Worm (Caenorhabditis elegans): ENCODE measurements around the gene Y61A9LA.3.

Y61A9LA.3 gene

ce11 chrV:4570833-4571232 lies at the start of gene Y61A9LA.3:
Gene Y61A9LA.3, plus strand, starts transcription at chrV:4571133.
- 0 out of 2 replicates have a peak, but pooled peaks have one; percentile 27 for TF ChIP-seq T22C8.4 (GFP tag; IDR thresholded peaks at IDR 0.05)
- TF ChIP-seq ztf-29 (GFP tag; IDR thresholded peaks at IDR 0.05) = no peak

- no peak for TF ChIP-seq T22C8.4 (GFP tag; IDR thresholded peaks at IDR 0.05)
- TF ChIP-seq med-1 (GFP tag; optimal IDR thresholded peaks at IDR 0.05; ENCODE audit: insufficient read depth) = no peak
- TF ChIP-seq flt-1 (GFP tag; IDR thresholded peaks at IDR 0.05) = no peak
- TF ChIP-seq ztf-29 (GFP tag; IDR thresholded peaks at IDR 0.05) = no peak
- no peak for TF ChIP-seq klf-2 (GFP tag; conservative IDR thresholded peaks at IDR 0.05)
- TF ChIP-seq ref-1 (GFP tag; conservative IDR thresholded peaks at IDR 0.05) = no peak
- TF ChIP-seq cog-1 (tag; optimal IDR thresholded peaks at IDR 0.05) = no peak
- TF ChIP-seq tab-1 (GFP tag; IDR thresholded peaks at IDR 0.05) = no peak
- TF ChIP-seq ztf-23 (GFP tag; IDR thresholded peaks at IDR 0.05) = no peak
Observed at ce11 chrV:4523312-4523711, 47.6 kb upstream of the Y61A9LA.3 start.

- no peak for TF ChIP-seq tab-1 (GFP tag; IDR thresholded peaks at IDR 0.05)
Observed at ce11 chrV:4523844-4524243, 47.1 kb upstream of the Y61A9LA.3 start.

ce11 chrV:4524327-4524726 lies 46.6 kb upstream of the Y61A9LA.3 start:
- no peak for TF ChIP-seq tab-1 (GFP tag; IDR thresholded peaks at IDR 0.05)
- TF ChIP-seq T22C8.4 (GFP tag; IDR thresholded peaks at IDR 0.05) = no peak
- no peak for TF ChIP-seq ref-1 (GFP tag; conservative IDR thresholded peaks at IDR 0.05)
- TF ChIP-seq ztf-23 (GFP tag; IDR thresholded peaks at IDR 0.05) = no peak
- TF ChIP-seq flt-1 (GFP tag; IDR thresholded peaks at IDR 0.05) = no peak
- TF ChIP-seq ztf-29 (GFP tag; IDR thresholded peaks at IDR 0.05) = no peak
- no peak for TF ChIP-seq med-1 (GFP tag; optimal IDR thresholded peaks at IDR 0.05; ENCODE audit: insufficient read depth)
- TF ChIP-seq klf-2 (GFP tag; conservative IDR thresholded peaks at IDR 0.05) = no peak
- TF ChIP-seq cog-1 (tag; optimal IDR thresholded peaks at IDR 0.05) = no peak

ce11 chrV:4525106-4525505 lies 45.8 kb upstream of the Y61A9LA.3 start:
- TF ChIP-seq ref-1 (GFP tag; conservative IDR thresholded peaks at IDR 0.05) = no peak
- TF ChIP-seq ztf-29 (GFP tag; IDR thresholded peaks at IDR 0.05) = no peak
- TF ChIP-seq med-1 (GFP tag; optimal IDR thresholded peaks at IDR 0.05; ENCODE audit: insufficient read depth) = no peak
- no peak for TF ChIP-seq tab-1 (GFP tag; IDR thresholded peaks at IDR 0.05)
- TF ChIP-seq cog-1 (tag; optimal IDR thresholded peaks at IDR 0.05) = no peak
- no peak for TF ChIP-seq klf-2 (GFP tag; conservative IDR thresholded peaks at IDR 0.05)
- no peak for TF ChIP-seq flt-1 (GFP tag; IDR thresholded peaks at IDR 0.05)
- TF ChIP-seq T22C8.4 (GFP tag; IDR thresholded peaks at IDR 0.05) = no peak
- no peak for TF ChIP-seq ztf-23 (GFP tag; IDR thresholded peaks at IDR 0.05)

ce11 chrV:4525512-4525911 lies 45.4 kb upstream of the Y61A9LA.3 start:
- TF ChIP-seq tab-1 (GFP tag; IDR thresholded peaks at IDR 0.05) (no peak), flt-1 (GFP tag; IDR thresholded peaks at IDR 0.05) (no peak), ztf-23 (GFP tag; IDR thresholded peaks at IDR 0.05) (no peak), ref-1 (GFP tag; conservative IDR thresholded peaks at IDR 0.05) (no peak), T22C8.4 (GFP tag; IDR thresholded peaks at IDR 0.05) (no peak), ztf-29 (GFP tag; IDR thresholded peaks at IDR 0.05) (no peak), klf-2 (GFP tag; conservative IDR thresholded peaks at IDR 0.05) (no peak), med-1 (GFP tag; optimal IDR thresholded peaks at IDR 0.05; ENCODE audit: insufficient read depth) (no peak), cog-1 (tag; optimal IDR thresholded peaks at IDR 0.05) (no peak)

- no peak for TF ChIP-seq flt-1 (GFP tag; IDR thresholded peaks at IDR 0.05)
- TF ChIP-seq ztf-29 (GFP tag; IDR thresholded peaks at IDR 0.05) = no peak
- TF ChIP-seq T22C8.4 (GFP tag; IDR thresholded peaks at IDR 0.05) = no peak
- TF ChIP-seq med-1 (GFP tag; optimal IDR thresholded peaks at IDR 0.05; ENCODE audit: insufficient read depth) = no peak
- no peak for TF ChIP-seq klf-2 (GFP tag; conservative IDR thresholded peaks at IDR 0.05)
Observed at ce11 chrV:4526801-4527425, 44.0 kb upstream of the Y61A9LA.3 start.

- TF ChIP-seq ref-1 (GFP tag; conservative IDR thresholded peaks at IDR 0.05) (no peak), ztf-23 (GFP tag; IDR thresholded peaks at IDR 0.05) (no peak)
Observed at ce11 chrV:4527934-4528333, 43.0 kb upstream of the Y61A9LA.3 start.

ce11 chrV:4535736-4536135 lies 35.2 kb upstream of the Y61A9LA.3 start:
- TF ChIP-seq ref-1 (GFP tag; conservative IDR thresholded peaks at IDR 0.05) = no peak
- no peak for TF ChIP-seq klf-2 (GFP tag; conservative IDR thresholded peaks at IDR 0.05)
- no peak for TF ChIP-seq tab-1 (GFP tag; IDR thresholded peaks at IDR 0.05)
- TF ChIP-seq med-1 (GFP tag; optimal IDR thresholded peaks at IDR 0.05; ENCODE audit: insufficient read depth) = no peak
- TF ChIP-seq T22C8.4 (GFP tag; IDR thresholded peaks at IDR 0.05) = no peak
- TF ChIP-seq ztf-29 (GFP tag; IDR thresholded peaks at IDR 0.05) = no peak
- no peak for TF ChIP-seq flt-1 (GFP tag; IDR thresholded peaks at IDR 0.05)
- no peak for TF ChIP-seq cog-1 (tag; optimal IDR thresholded peaks at IDR 0.05)
- TF ChIP-seq ztf-23 (GFP tag; IDR thresholded peaks at IDR 0.05) = no peak

- TF ChIP-seq cog-1 (tag; optimal IDR thresholded peaks at IDR 0.05) (no peak), med-1 (GFP tag; optimal IDR thresholded peaks at IDR 0.05; ENCODE audit: insufficient read depth) (no peak), flt-1 (GFP tag; IDR thresholded peaks at IDR 0.05) (no peak), ztf-29 (GFP tag; IDR thresholded peaks at IDR 0.05) (no peak), T22C8.4 (GFP tag; IDR thresholded peaks at IDR 0.05) (no peak), tab-1 (GFP tag; IDR thresholded peaks at IDR 0.05) (no peak), klf-2 (GFP tag; conservative IDR thresholded peaks at IDR 0.05) (no peak), ref-1 (GFP tag; conservative IDR thresholded peaks at IDR 0.05) (no peak), ztf-23 (GFP tag; IDR thresholded peaks at IDR 0.05) (no peak)
Observed at ce11 chrV:4539855-4540254, 31.1 kb upstream of the Y61A9LA.3 start.

- no peak for TF ChIP-seq ztf-29 (GFP tag; IDR thresholded peaks at IDR 0.05)
- no peak for TF ChIP-seq ztf-23 (GFP tag; IDR thresholded peaks at IDR 0.05)
- no peak for TF ChIP-seq tab-1 (GFP tag; IDR thresholded peaks at IDR 0.05)
- TF ChIP-seq klf-2 (GFP tag; conservative IDR thresholded peaks at IDR 0.05) = no peak
Observed at ce11 chrV:4546854-4547253, 24.1 kb upstream of the Y61A9LA.3 start.

All from whole organism, midembryonic.